Worm (Caenorhabditis elegans) whole organism, L3 larva: Measurements from ENCODE around the gene mrpl-36.

Experiments used
- ZK546.5 ChIP-seq: sonication (generic microtip); optimal IDR thresholded peaks from 2 replicates; lab custom pipeline; 2017; ENCODE audit warnings: missing biosample characterization, missing genetic modification characterization
- ceh-9 ChIP-seq: sonication (generic microtip); optimal IDR thresholded peaks from 2 replicates; lab custom pipeline; 2018; ENCODE audit warnings: missing biosample characterization, missing genetic modification characterization
- elt-1 ChIP-seq: fragments of 150-350 bp; optimal IDR thresholded peaks from 2 replicates; lab custom pipeline; 2014; ENCODE audit warnings: missing biosample characterization, missing genetic modification characterization
- lin-39 ChIP-seq: fragments of 150-350 bp; optimal IDR thresholded peaks from 2 replicates; lab custom pipeline; 2018; ENCODE audit warnings: missing biosample characterization, missing genetic modification reagents, missing genetic modification characterization
- mml-1 ChIP-seq: fragments of 150-350 bp; sonication (generic microtip); optimal IDR thresholded peaks from 3 replicates; lab custom pipeline; 2014; ENCODE audit warnings: missing biosample characterization, missing genetic modification characterization
- nhr-237 ChIP-seq: fragments of 150-350 bp; optimal IDR thresholded peaks from 2 replicates; lab custom pipeline; 2014; ENCODE audit warnings: missing biosample characterization, missing genetic modification characterization
- pqm-1 ChIP-seq: fragments of 150-350 bp; optimal IDR thresholded peaks from 2 replicates; lab custom pipeline; 2017; ENCODE audit warnings: missing biosample characterization, missing genetic modification characterization, inconsistent platforms
- snpc-4 ChIP-seq: fragments of 150-350 bp; optimal IDR thresholded peaks from 2 replicates; lab custom pipeline; 2014; ENCODE audit warnings: missing biosample characterization, missing genetic modification characterization
- zag-1 ChIP-seq: fragments of 150-350 bp; optimal IDR thresholded peaks from 2 replicates; lab custom pipeline; 2014; ENCODE audit warnings: missing biosample characterization, missing genetic modification characterization

DNA sequence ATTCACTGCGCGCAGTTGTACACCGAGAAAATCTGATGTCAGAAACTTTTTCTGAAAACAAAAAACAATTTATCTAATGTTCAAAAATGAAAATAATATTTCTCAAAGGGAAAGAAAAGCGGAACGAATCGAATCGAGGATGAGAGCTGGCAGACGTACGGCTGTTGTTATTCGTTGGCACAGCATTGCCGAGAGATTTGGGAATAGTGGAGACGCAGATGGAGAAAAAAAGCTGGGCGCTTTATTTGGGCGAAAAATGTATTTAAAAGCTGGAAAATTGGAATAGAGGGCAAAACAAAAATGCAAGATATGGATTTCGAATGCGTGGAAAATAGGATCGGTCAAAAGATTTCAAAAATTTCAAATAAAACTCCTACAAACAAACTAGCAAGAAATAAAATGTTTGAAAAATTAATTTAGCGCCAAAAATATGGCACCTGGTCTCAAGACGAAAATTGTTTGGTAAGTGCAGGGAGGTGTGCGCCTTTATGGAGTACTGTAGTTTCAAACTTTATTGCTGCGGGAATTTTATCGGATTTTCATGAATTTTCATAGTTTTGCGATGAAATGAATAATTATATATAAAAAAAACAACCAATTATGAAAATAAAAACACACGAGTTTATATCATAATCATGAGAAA lies 11.3 kb upstream of the mrpl-36 start, which contains the start of gene gpdh-2:
- TF ChIP-seq snpc-4 (tag; lab: Kevin White, UChicago) = no peak
- TF ChIP-seq elt-1 = no peak
- no peak for TF ChIP-seq mml-1 (tag; lab: Kevin White, UChicago)
- TF ChIP-seq zag-1 (tag; lab: Kevin White, UChicago) = no peak
- TF ChIP-seq ceh-9 (tag; lab: Kevin White, UChicago) = no peak
- no peak for TF ChIP-seq ZK546.5 (tag; lab: Kevin White, UChicago)
- peak; percentile 15 for TF ChIP-seq lin-39 (tag; lab: Kevin White, UChicago)
- TF ChIP-seq nhr-237 (tag; lab: Kevin White, UChicago) = no peak
- TF ChIP-seq pqm-1 (tag; lab: Kevin White, UChicago) = no peak
